Fruit fly (Drosophila melanogaster): Measurements from ENCODE around the gene CG13071.

- TF ChIP-seq pan (optimal IDR thresholded peaks at IDR 0.05) (no peak), Dfd (GFP tag; optimal IDR thresholded peaks at IDR 0.05) (no peak), sv (GFP tag; optimal IDR thresholded peaks at IDR 0.05) (no peak)
Observed at dm6 chr3L:16301153-16301552, 38.6 kb downstream of the CG13071 start, which contains the start of gene CG4982.
